Fruit fly (Drosophila melanogaster) whole organism, embryonic: ENCODE data around the gene CG10164.

ENCODE experiments used
- CG10321 ChIP-seq: fragments of 200-800 bp; sonication (Bioruptor generic); IDR thresholded peaks from 2 replicates; pipeline ENCODE4 v1.3.6; 2022; ENCODE audit warnings: missing biosample characterization, missing genetic modification characterization
- CG10462 ChIP-seq: fragments of 200-800 bp; sonication (Bioruptor generic); optimal IDR thresholded peaks from 2 replicates; lab custom pipeline; 2016; ENCODE audit warnings: missing biosample characterization, missing genetic modification characterization
- CG10543 ChIP-seq: fragments of 200-800 bp; sonication (Bioruptor generic); optimal IDR thresholded peaks from 3 replicates; lab custom pipeline; 2017; ENCODE audit warnings: missing biosample characterization, mild to moderate bottlenecking, missing genetic modification characterization, moderate library complexity
- CG11456 ChIP-seq: fragments of 200-800 bp; sonication (Bioruptor generic); IDR thresholded peaks from 3 replicates; pipeline ENCODE4 v1.3.6; 2022; ENCODE audit warnings: missing biosample characterization, missing genetic modification characterization
- CG15514 ChIP-seq: fragments of 200-800 bp; sonication (Bioruptor generic); optimal IDR thresholded peaks from 3 replicates; lab custom pipeline; 2017; ENCODE audit warnings: missing biosample characterization, missing genetic modification characterization, mild to moderate bottlenecking, moderate library complexity, missing genetic modification reagents
- CG18262 ChIP-seq: fragments of 200-800 bp; optimal IDR thresholded peaks from 3 replicates; lab custom pipeline; 2019; ENCODE audit warnings: missing biosample characterization, mild to moderate bottlenecking, missing genetic modification characterization, moderate library complexity
- CG2116 ChIP-seq: fragments of 200-800 bp; sonication (Bioruptor generic); optimal IDR thresholded peaks from 3 replicates; lab custom pipeline; 2018; ENCODE audit warnings: missing biosample characterization, mild to moderate bottlenecking, missing genetic modification characterization
- CG2129 ChIP-seq: fragments of 200-800 bp; sonication (Bioruptor generic); IDR thresholded peaks from 2 replicates; pipeline ENCODE4 v1.3.6; 2022; ENCODE audit warnings: missing biosample characterization, missing genetic modification characterization; ENCODE audit not compliant: partially characterized antibody
- CG31388 ChIP-seq: fragments of 200-800 bp; sonication (Bioruptor generic); optimal IDR thresholded peaks from 2 replicates; lab custom pipeline; 2016; ENCODE audit warnings: missing biosample characterization, missing genetic modification characterization
- CG32532 ChIP-seq: fragments of 200-800 bp; sonication (Bioruptor generic); IDR thresholded peaks from 2 replicates; pipeline ENCODE4 v1.3.6; 2022; ENCODE audit warnings: missing biosample characterization, missing genetic modification characterization
- CG34376 ChIP-seq: fragments of 200-800 bp; sonication (Bioruptor generic); optimal IDR thresholded peaks from 2 replicates; lab custom pipeline; 2018; ENCODE audit warnings: missing biosample characterization, mild to moderate bottlenecking, missing genetic modification characterization
- CG7987 ChIP-seq: fragments of 200-800 bp; sonication (Bioruptor generic); optimal IDR thresholded peaks from 2 replicates; lab custom pipeline; 2018; ENCODE audit warnings: missing biosample characterization, mild to moderate bottlenecking, missing genetic modification characterization, moderate library complexity
- CG8089 ChIP-seq: fragments of 200-800 bp; sonication (Bioruptor generic); optimal IDR thresholded peaks from 3 replicates; lab custom pipeline; 2016; ENCODE audit warnings: missing biosample characterization, missing genetic modification characterization
- CG8944 ChIP-seq: fragments of 200-800 bp; sonication (Bioruptor generic); optimal IDR thresholded peaks from 3 replicates; lab custom pipeline; 2016; ENCODE audit warnings: missing biosample characterization, missing genetic modification characterization
- CG9817 ChIP-seq: fragments of 200-800 bp; sonication (Bioruptor generic); optimal IDR thresholded peaks from 2 replicates; lab custom pipeline; 2018; ENCODE audit warnings: missing biosample characterization, mild to moderate bottlenecking, missing genetic modification characterization, moderate library complexity
- CTCF ChIP-seq: fragments of 200-800 bp; sonication (Bioruptor generic); optimal IDR thresholded peaks from 2 replicates; lab custom pipeline; 2017; ENCODE audit warnings: missing biosample characterization, mild to moderate bottlenecking, missing genetic modification characterization, moderate library complexity
- Dad ChIP-seq: fragments of 200-800 bp; sonication (Bioruptor generic); optimal IDR thresholded peaks from 3 replicates; lab custom pipeline; 2016; ENCODE audit warnings: missing biosample characterization, missing genetic modification characterization
- Deaf1 ChIP-seq: fragments of 200-800 bp; optimal IDR thresholded peaks from 3 replicates; lab custom pipeline; 2019; ENCODE audit warnings: missing biosample characterization, mild to moderate bottlenecking, missing genetic modification characterization, moderate library complexity
- Dp ChIP-seq: fragments of 200-800 bp; sonication (Bioruptor generic); optimal IDR thresholded peaks from 2 replicates; lab custom pipeline; 2018; ENCODE audit warnings: missing biosample characterization, mild to moderate bottlenecking, missing genetic modification characterization, moderate library complexity
- E2f2 ChIP-seq: fragments of 200-800 bp; sonication (Bioruptor generic); IDR thresholded peaks from 2 replicates; pipeline ENCODE4 v1.3.6; 2022; ENCODE audit warnings: missing biosample characterization, missing genetic modification characterization
- GATAe ChIP-seq: fragments of 200-800 bp; sonication (Bioruptor generic); conservative IDR thresholded peaks from 2 replicates; pipeline ENCODE4 v1.3.6; 2022; ENCODE audit warnings: missing biosample characterization, missing genetic modification characterization
- Hmr ChIP-seq: fragments of 200-800 bp; sonication (Bioruptor generic); optimal IDR thresholded peaks from 3 replicates; lab custom pipeline; 2017; ENCODE audit warnings: mild to moderate bottlenecking, missing biosample characterization, missing genetic modification reagents, missing genetic modification characterization
- Hr51 ChIP-seq, 2 experiments: fragments of 200-800 bp; sonication (Bioruptor generic); optimal IDR thresholded peaks; 2 replicates in 1 of 2; 3 replicates in 1 of 2; lab custom pipeline; 2016 to 2018; ENCODE audit warnings: missing biosample characterization in 2 of 2, missing genetic modification characterization in 2 of 2, mild to moderate bottlenecking in 1 of 2, moderate library complexity in 1 of 2
- Meics ChIP-seq: fragments of 200-800 bp; sonication (Bioruptor generic); optimal IDR thresholded peaks from 2 replicates; lab custom pipeline; 2017; ENCODE audit warnings: missing biosample characterization, mild to moderate bottlenecking, missing genetic modification characterization
- Mrtf ChIP-seq: fragments of 200-800 bp; sonication (Bioruptor generic); IDR thresholded peaks from 3 replicates; pipeline ENCODE4 v1.3.6; 2022; ENCODE audit warnings: missing biosample characterization, missing genetic modification characterization
- Optix ChIP-seq: fragments of 200-800 bp; sonication (Bioruptor generic); IDR thresholded peaks from 3 replicates; pipeline ENCODE4 v1.3.6; 2022; ENCODE audit warnings: missing biosample characterization, missing genetic modification characterization
- Side ChIP-seq: fragments of 200-800 bp; sonication (Bioruptor generic); optimal IDR thresholded peaks from 2 replicates; lab custom pipeline; 2016; ENCODE audit warnings: missing biosample characterization, missing genetic modification characterization
- az2 ChIP-seq: fragments of 200-800 bp; sonication (Bioruptor generic); optimal IDR thresholded peaks from 3 replicates; lab custom pipeline; 2016; ENCODE audit warnings: missing biosample characterization, missing genetic modification characterization
- bcd ChIP-seq: fragments of 200-800 bp; sonication (Bioruptor generic); optimal IDR thresholded peaks from 2 replicates; lab custom pipeline; 2017; ENCODE audit warnings: missing biosample characterization, mild to moderate bottlenecking, missing genetic modification characterization
- caup ChIP-seq: fragments of 200-800 bp; sonication (Bioruptor generic); optimal IDR thresholded peaks from 3 replicates; lab custom pipeline; 2017; ENCODE audit warnings: missing biosample characterization, mild to moderate bottlenecking, missing genetic modification characterization, moderate library complexity; ENCODE audit not compliant: severe bottlenecking
- ci ChIP-seq: fragments of 200-800 bp; sonication (Bioruptor generic); IDR thresholded peaks from 3 replicates; pipeline ENCODE4 v1.3.6; 2022; ENCODE audit warnings: missing biosample characterization, missing genetic modification characterization
- crp ChIP-seq, 2 experiments: fragments of 200-800 bp; sonication (Bioruptor generic); optimal IDR thresholded peaks; 2 replicates in 1 of 2; 3 replicates in 1 of 2; lab custom pipeline; 2017; ENCODE audit warnings: missing biosample characterization in 2 of 2, missing genetic modification characterization in 2 of 2, mild to moderate bottlenecking in 1 of 2, moderate library complexity in 1 of 2
- cwo ChIP-seq: fragments of 200-800 bp; sonication (Bioruptor generic); optimal IDR thresholded peaks from 3 replicates; lab custom pipeline; 2017; ENCODE audit warnings: missing biosample characterization, missing genetic modification characterization, mild to moderate bottlenecking, moderate library complexity, missing genetic modification reagents
- ewg ChIP-seq: fragments of 200-800 bp; sonication (Bioruptor generic); optimal IDR thresholded peaks from 3 replicates; lab custom pipeline; 2017; ENCODE audit warnings: mild to moderate bottlenecking, missing biosample characterization, missing genetic modification reagents, missing genetic modification characterization
- exex ChIP-seq: fragments of 200-800 bp; sonication (Bioruptor generic); optimal IDR thresholded peaks from 4 replicates; lab custom pipeline; 2018; ENCODE audit warnings: missing biosample characterization, mild to moderate bottlenecking, missing genetic modification characterization, moderate library complexity
- fd96Cb ChIP-seq: fragments of 200-800 bp; sonication (Bioruptor generic); optimal IDR thresholded peaks from 2 replicates; lab custom pipeline; 2018; ENCODE audit warnings: missing biosample characterization, mild to moderate bottlenecking, missing genetic modification characterization, moderate library complexity
- grn ChIP-seq: fragments of 200-800 bp; sonication (Bioruptor generic); optimal IDR thresholded peaks from 3 replicates; lab custom pipeline; 2017; ENCODE audit warnings: missing biosample characterization, missing genetic modification characterization
- her ChIP-seq: fragments of 200-800 bp; sonication (Bioruptor generic); optimal IDR thresholded peaks from 2 replicates; lab custom pipeline; 2016; ENCODE audit warnings: missing biosample characterization, missing genetic modification characterization
- klu ChIP-seq: fragments of 200-800 bp; sonication (Bioruptor generic); IDR thresholded peaks from 2 replicates; pipeline ENCODE4 v1.3.6; 2022; ENCODE audit warnings: missing biosample characterization, missing genetic modification characterization
- mirr ChIP-seq: fragments of 200-800 bp; sonication (Bioruptor generic); optimal IDR thresholded peaks from 3 replicates; lab custom pipeline; 2018; ENCODE audit warnings: missing biosample characterization, mild to moderate bottlenecking, missing genetic modification characterization
- pzg ChIP-seq: fragments of 200-800 bp; sonication (Bioruptor generic); optimal IDR thresholded peaks from 3 replicates; lab custom pipeline; 2018; ENCODE audit warnings: missing biosample characterization, mild to moderate bottlenecking, missing genetic modification characterization, moderate library complexity
- row ChIP-seq: fragments of 200-800 bp; sonication (Bioruptor generic); IDR thresholded peaks from 3 replicates; pipeline ENCODE4 v1.3.6; 2022; ENCODE audit warnings: missing biosample characterization, missing genetic modification characterization
- run ChIP-seq: fragments of 200-800 bp; sonication (Bioruptor generic); optimal IDR thresholded peaks from 3 replicates; lab custom pipeline; 2018; ENCODE audit warnings: missing biosample characterization, mild to moderate bottlenecking, missing genetic modification characterization
- sens ChIP-seq: fragments of 200-800 bp; sonication (Bioruptor generic); peaks from one replicate; lab custom pipeline; 2016; ENCODE audit warnings: missing biosample characterization, missing genetic modification characterization
- vnd ChIP-seq: fragments of 200-800 bp; sonication (Bioruptor generic); IDR thresholded peaks from 3 replicates; pipeline ENCODE4 v1.3.6; 2022; ENCODE audit warnings: missing biosample characterization, missing genetic modification characterization; ENCODE audit not compliant: partially characterized antibody
- wek ChIP-seq: fragments of 200-800 bp; sonication (Bioruptor generic); optimal IDR thresholded peaks from 3 replicates; lab custom pipeline; 2018; ENCODE audit warnings: missing biosample characterization, mild to moderate bottlenecking, missing genetic modification characterization, moderate library complexity
- zen ChIP-seq: fragments of 200-800 bp; sonication (Bioruptor generic); optimal IDR thresholded peaks from 3 replicates; lab custom pipeline; 2018; ENCODE audit warnings: missing biosample characterization, mild to moderate bottlenecking, missing genetic modification characterization, moderate library complexity

Gene CG10164

dm6 chr3R:23538719-23539145 lies 18.0 kb downstream of the CG10164 start, which contains the start of gene Ugt303B2:
Gene Ugt303B2 (minus strand): TSS chr3R:23538908.
- TF ChIP-seq CG2129 (GFP tag; lab: Robert Waterston, UW) (no peak), Deaf1 (peak; percentile 76), wek (GFP tag; lab: Kevin White, UChicago) (peak; percentile 95), klu (GFP tag; lab: Robert Waterston, UW) (no peak), vnd (GFP tag; lab: Robert Waterston, UW) (no peak), Mrtf (GFP tag; lab: Robert Waterston, UW) (peak; percentile 48; the same call in 1 of the 3 replicates), CG8089 (no peak), CG34376 (GFP tag; lab: Kevin White, UChicago) (peak; percentile 12), pzg (peak; percentile 27), sens (GFP tag; lab: Kevin White, UChicago) (peak; percentile 50), CG8944 (GFP tag; lab: Kevin White, UChicago) (no peak), caup (GFP tag; lab: Kevin White, UChicago) (no peak), CG32532 (GFP tag; lab: Robert Waterston, UW) (peak; percentile 37; the same call in 1 of the 2 replicates), CTCF (GFP tag; lab: Kevin White, UChicago) (peak; percentile 92), ewg (peak; percentile 100), mirr (peak; percentile 13), zen (tag; lab: Kevin White, UChicago) (peak; percentile 25), CG15514 (GFP tag; lab: Kevin White, UChicago) (peak; percentile 97), CG10543 (GFP tag; lab: Kevin White, UChicago) (peak; percentile 33), Hmr (peak; percentile 17), Dp (peak; percentile 76), fd96Cb (tag; lab: Kevin White, UChicago) (no peak), CG10462 (GFP tag; lab: Kevin White, UChicago) (no peak), CG9817 (tag; lab: Kevin White, UChicago) (peak; percentile 12), GATAe (peak; percentile 80), run (peak; percentile 34), CG2116 (GFP tag; lab: Kevin White, UChicago) (peak; percentile 4), Side (GFP tag; lab: Kevin White, UChicago) (peak; percentile 9), ci (GFP tag; lab: Robert Waterston, UW) (0 out of 3 replicates have a peak, but pooled peaks have one; percentile 21), cwo (GFP tag; lab: Kevin White, UChicago) (no peak), Hr51 (GFP tag; optimal IDR thresholded peaks at IDR 0.05; lab: Kevin White, UChicago) (peak in 1 of 2 experiments; percentile 14), Optix (GFP tag; lab: Robert Waterston, UW) (no peak), row (GFP tag; lab: Robert Waterston, UW) (peak; percentile 23; the same call in 1 of the 3 replicates), grn (GFP tag; lab: Kevin White, UChicago) (peak; percentile 71), CG7987 (GFP tag; lab: Kevin White, UChicago) (peak; percentile 6), Dad (no peak), az2 (GFP tag; lab: Kevin White, UChicago) (no peak), E2f2 (GFP tag; lab: Robert Waterston, UW) (peak; percentile 78), exex (tag; lab: Kevin White, UChicago) (peak; percentile 51), CG18262 (tag; lab: Kevin White, UChicago) (no peak), her (no peak), CG11456 (GFP tag; lab: Robert Waterston, UW) (peak; percentile 40; the same call in 1 of the 3 replicates), bcd (GFP tag; lab: Kevin White, UChicago) (no peak), Meics (GFP tag; lab: Kevin White, UChicago) (no peak), CG10321 (GFP tag; lab: Robert Waterston, UW) (peak; percentile 89), crp (GFP tag; optimal IDR thresholded peaks at IDR 0.05; lab: Kevin White, UChicago) (no peak), CG31388 (GFP tag; lab: Kevin White, UChicago) (no peak)
